Worm (Caenorhabditis elegans): ENCODE data around the gene nas-28.

DNA sequence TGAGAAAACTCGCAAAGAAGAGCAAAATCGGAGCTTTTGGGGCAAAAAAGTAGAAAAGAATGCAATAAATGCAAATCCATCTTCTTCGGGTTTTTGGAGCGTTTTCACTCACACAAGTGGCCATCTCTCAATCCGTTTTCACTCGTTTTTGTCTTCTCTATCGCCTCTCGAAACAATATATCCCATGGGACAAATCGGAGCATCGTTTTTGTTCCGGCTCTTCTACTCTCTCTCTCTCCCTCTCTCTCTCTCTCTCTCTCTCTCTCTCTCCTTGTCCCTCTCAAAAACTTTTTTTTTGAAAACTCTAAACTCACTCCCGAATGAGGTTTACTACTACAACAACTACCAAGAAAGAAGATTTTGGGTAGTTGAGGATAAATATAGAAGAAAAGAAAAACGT lies 41.5 kb downstream of the nas-28 start:
- TF ChIP-seq egl-27 (tag; optimal IDR thresholded peaks at IDR 0.05) (no peak), ceh-82 (tag; optimal IDR thresholded peaks at IDR 0.05) (no peak), unc-39 (tag; optimal IDR thresholded peaks at IDR 0.05) (no peak), ztf-11 (tag; optimal IDR thresholded peaks at IDR 0.05) (no peak), skn-1 (tag; optimal IDR thresholded peaks at IDR 0.05) (no peak), mdl-1 (tag; optimal IDR thresholded peaks at IDR 0.05) (no peak), nhr-12 (tag; optimal IDR thresholded peaks at IDR 0.05) (no peak), mab-5 (tag; optimal IDR thresholded peaks at IDR 0.05) (no peak), unc-62 (GFP tag; optimal IDR thresholded peaks at IDR 0.05) (no peak), ama-1 (optimal IDR thresholded peaks at IDR 0.05) (no peak), mbf-1 (tag; optimal IDR thresholded peaks at IDR 0.05) (no peak)

All from whole organism, L2 larva.